Worm (Caenorhabditis elegans) whole organism, early embryonic: ENCODE results near the gene eif-3.K.

Experiments used
- B0310.2 ChIP-seq: sonication (generic microtip); optimal IDR thresholded peaks from 2 replicates; lab custom pipeline; 2016; ENCODE audit warnings: mild to moderate bottlenecking, missing genetic modification characterization, missing compliant biosample characterization
- F13C5.2 ChIP-seq: sonication (generic microtip); optimal IDR thresholded peaks from 2 replicates; lab custom pipeline; 2017; ENCODE audit warnings: mild to moderate bottlenecking, missing genetic modification characterization, inconsistent platforms, missing compliant biosample characterization
- aly-1 ChIP-seq: sonication (generic microtip); optimal IDR thresholded peaks from 2 replicates; lab custom pipeline; 2016; ENCODE audit warnings: missing genetic modification characterization, missing compliant biosample characterization
- ama-1 ChIP-seq: fragments of 150-350 bp; optimal IDR thresholded peaks from 2 replicates; lab custom pipeline; 2014
- ceh-13 ChIP-seq: fragments of 200-800 bp; sonication (Bioruptor generic); optimal IDR thresholded peaks from 2 replicates; lab custom pipeline; 2018; ENCODE audit warnings: mild to moderate bottlenecking, missing genetic modification characterization, missing compliant biosample characterization
- ceh-36 ChIP-seq: sonication (generic microtip); optimal IDR thresholded peaks from 2 replicates; lab custom pipeline; 2016; ENCODE audit warnings: missing genetic modification characterization, inconsistent platforms, missing compliant biosample characterization
- ets-7 ChIP-seq: sonication (generic microtip); optimal IDR thresholded peaks from 2 replicates; lab custom pipeline; 2016; ENCODE audit warnings: missing genotype, missing genetic modification characterization, missing compliant biosample characterization
- flt-1 ChIP-seq: fragments of 200-800 bp; sonication (Bioruptor generic); IDR thresholded peaks from 2 replicates; pipeline ENCODE4 v1.3.6; 2022; ENCODE audit warnings: missing genetic modification characterization, missing compliant biosample characterization
- hmbx-1 ChIP-seq: sonication (generic microtip); optimal IDR thresholded peaks from 2 replicates; lab custom pipeline; 2016; ENCODE audit warnings: mild to moderate bottlenecking, missing genetic modification characterization, missing compliant biosample characterization
- hmg-4 ChIP-seq: fragments of 200-800 bp; sonication (Bioruptor generic); optimal IDR thresholded peaks from 2 replicates; lab custom pipeline; 2018; ENCODE audit warnings: mild to moderate bottlenecking, missing genetic modification characterization, missing compliant biosample characterization
- hnd-1 ChIP-seq: sonication (generic microtip); optimal IDR thresholded peaks from 2 replicates; lab custom pipeline; 2016; ENCODE audit warnings: missing genetic modification characterization, missing compliant biosample characterization
- pes-1 ChIP-seq: fragments of 200-800 bp; sonication (Bioruptor generic); IDR thresholded peaks from 2 replicates; pipeline ENCODE4 v1.3.6; 2022; ENCODE audit warnings: missing genetic modification reagents, missing genetic modification characterization, missing compliant biosample characterization
- scrt-1 ChIP-seq: fragments of 200-800 bp; sonication (Bioruptor generic); IDR thresholded peaks from 2 replicates; pipeline ENCODE4 v1.3.6; 2022; ENCODE audit warnings: missing genetic modification characterization, missing compliant biosample characterization
- sea-1 ChIP-seq: fragments of 200-800 bp; sonication (Bioruptor generic); conservative IDR thresholded peaks from 2 replicates; pipeline ENCODE4 v1.3.6; 2022; ENCODE audit warnings: missing genetic modification characterization, missing compliant biosample characterization
- tbx-11 ChIP-seq: fragments of 200-800 bp; sonication (Bioruptor generic); IDR thresholded peaks from 2 replicates; pipeline ENCODE4 v1.3.6; 2022; ENCODE audit warnings: missing genetic modification characterization, missing compliant biosample characterization
- tbx-37 ChIP-seq: fragments of 200-800 bp; sonication (Bioruptor generic); conservative IDR thresholded peaks from 2 replicates; pipeline ENCODE4 v1.3.6; 2022; ENCODE audit warnings: missing genetic modification reagents, missing genetic modification characterization, missing compliant biosample characterization
- tra-4 ChIP-seq: sonication (generic microtip); optimal IDR thresholded peaks from 2 replicates; lab custom pipeline; 2017; ENCODE audit warnings: missing genetic modification characterization, missing compliant biosample characterization

The eif-3.K gene

DNA sequence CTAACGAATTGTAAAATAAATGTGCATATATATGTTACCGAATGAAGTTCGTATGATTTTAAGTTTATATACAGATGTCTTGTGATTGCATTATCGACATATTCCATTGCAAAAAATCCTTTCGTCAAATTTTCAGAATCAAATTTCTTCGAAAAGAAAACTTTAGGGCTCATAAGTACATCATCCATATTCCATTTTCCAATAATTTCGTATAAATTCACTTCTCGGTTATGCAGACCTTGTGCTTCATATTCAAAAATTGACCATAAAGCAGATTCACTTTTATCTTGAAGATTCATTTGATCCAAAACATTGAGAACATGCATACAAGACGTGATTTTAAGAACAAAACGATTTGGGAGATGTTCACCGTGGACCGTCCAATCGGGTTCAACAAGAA, 10.4 kb upstream of the eif-3.K start:
- TF ChIP-seq ets-7 (tag; lab: Kevin White, UChicago), result no peak
- TF ChIP-seq tbx-37 (GFP tag; lab: Robert Waterston, UW), result no peak
- TF ChIP-seq hnd-1 (tag; lab: Kevin White, UChicago), result no peak

DNA sequence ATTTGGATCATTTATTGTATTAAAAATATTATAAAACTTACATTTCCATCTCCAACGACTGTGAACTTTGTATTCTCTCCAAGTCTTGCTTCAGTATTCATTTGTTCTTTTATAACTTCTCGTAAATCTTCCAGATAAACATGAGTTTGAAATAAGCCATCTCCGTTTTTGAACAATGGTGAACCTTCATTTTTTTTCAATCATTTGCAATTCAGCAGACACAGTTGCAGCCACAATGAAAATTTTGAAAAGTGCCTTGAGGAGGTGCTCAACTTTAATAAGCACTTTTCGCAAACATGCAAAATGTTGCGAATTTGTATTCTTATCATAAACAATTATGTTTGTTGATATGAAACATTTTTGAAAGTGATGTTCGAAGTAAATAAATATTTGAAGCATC, 9.6 kb upstream of the eif-3.K start, which contains the start of gene T16G1.3:
Gene T16G1.3 (minus strand): TSS at position 101 of the 400 bp plus-strand sequence.
- TF ChIP-seq aly-1 (tag; lab: Kevin White, UChicago) (no peak), sea-1 (GFP tag; lab: Robert Waterston, UW) (no peak), F13C5.2 (tag; lab: Kevin White, UChicago) (no peak), hnd-1 (tag; lab: Kevin White, UChicago) (no peak), flt-1 (GFP tag; lab: Robert Waterston, UW) (no peak), ama-1 (lab: Kevin White, UChicago) (no peak), tbx-11 (GFP tag; lab: Robert Waterston, UW) (no peak), hmbx-1 (tag; lab: Kevin White, UChicago) (no peak), hmg-4 (GFP tag; lab: Kevin White, UChicago) (no peak), pes-1 (GFP tag; lab: Robert Waterston, UW) (no peak), B0310.2 (tag; lab: Kevin White, UChicago) (no peak), ceh-36 (tag; lab: Kevin White, UChicago) (no peak), scrt-1 (GFP tag; lab: Robert Waterston, UW) (no peak), tbx-37 (GFP tag; lab: Robert Waterston, UW) (no peak), ceh-13 (GFP tag; lab: Kevin White, UChicago) (no peak), ets-7 (tag; lab: Kevin White, UChicago) (no peak)

DNA sequence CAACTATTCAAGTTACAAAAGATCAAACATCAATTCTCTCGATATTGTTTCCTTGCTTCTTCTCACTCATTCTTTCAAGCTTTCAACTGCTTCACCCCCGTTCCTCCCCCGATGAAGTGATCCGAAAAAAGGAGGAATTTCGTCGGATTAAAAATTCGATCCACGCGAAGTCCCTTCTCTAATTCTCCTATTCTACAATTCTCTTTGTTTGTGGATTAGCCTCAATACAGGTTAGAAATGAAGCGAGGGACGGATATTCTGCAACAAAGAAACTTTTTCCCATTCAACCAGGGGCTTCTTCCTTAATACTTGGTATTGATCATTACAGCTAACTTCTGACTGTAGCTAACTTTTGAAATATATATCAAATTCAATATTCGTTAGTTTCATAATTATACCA, 9.0 kb upstream of the eif-3.K start, which contains the start of gene grl-2:
Gene grl-2 (plus strand): TSS at position 301 of the 400 bp plus-strand sequence.
- no peak for TF ChIP-seq ets-7 (tag; lab: Kevin White, UChicago)
- no peak for TF ChIP-seq scrt-1 (GFP tag; lab: Robert Waterston, UW)
- TF ChIP-seq F13C5.2 (tag; lab: Kevin White, UChicago), result no peak

DNA sequence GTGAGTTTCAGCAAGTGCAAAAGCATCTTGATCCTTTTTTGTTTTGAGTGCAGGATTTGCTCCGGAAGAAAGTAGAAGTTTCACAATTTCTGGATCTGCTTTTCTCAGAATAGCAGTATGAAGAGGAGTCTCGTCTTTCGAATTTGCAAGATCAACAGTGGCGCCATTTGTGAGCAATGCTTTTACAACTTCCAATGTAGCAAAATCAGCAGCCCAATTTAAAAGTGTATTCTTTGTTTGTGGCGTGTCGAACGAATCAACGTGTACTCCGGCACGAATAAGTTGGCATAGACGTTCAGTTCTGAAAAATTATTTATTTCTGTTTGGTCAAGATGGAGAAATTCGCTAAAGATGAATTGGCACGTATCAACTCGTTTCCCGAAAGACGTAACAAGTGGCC, 4.2 kb upstream of the eif-3.K start, which contains the start of gene T16G1.13:
Gene T16G1.13 (plus strand): TSS at position 301 of the 400 bp plus-strand sequence.
- TF ChIP-seq ceh-13 (GFP tag; lab: Kevin White, UChicago) (no peak), F13C5.2 (tag; lab: Kevin White, UChicago) (no peak), hmg-4 (GFP tag; lab: Kevin White, UChicago) (no peak), ets-7 (tag; lab: Kevin White, UChicago) (no peak), tbx-11 (GFP tag; lab: Robert Waterston, UW) (no peak), ceh-36 (tag; lab: Kevin White, UChicago) (no peak), tbx-37 (GFP tag; lab: Robert Waterston, UW) (no peak), pes-1 (GFP tag; lab: Robert Waterston, UW) (no peak), ama-1 (lab: Kevin White, UChicago) (no peak), scrt-1 (GFP tag; lab: Robert Waterston, UW) (no peak)

ce11 chrV:12950812-12951528, 2.8 kb upstream of the eif-3.K start, which contains the start of the genes T16G1.9 and T16G1.18:
TSS of gene T16G1.9 (minus strand) at chrV:12950862.
TSS of gene T16G1.18 (plus strand) at chrV:12951304.
- TF ChIP-seq F13C5.2 (tag; lab: Kevin White, UChicago) (peak; percentile 56), hmg-4 (GFP tag; lab: Kevin White, UChicago) (no peak)

DNA sequence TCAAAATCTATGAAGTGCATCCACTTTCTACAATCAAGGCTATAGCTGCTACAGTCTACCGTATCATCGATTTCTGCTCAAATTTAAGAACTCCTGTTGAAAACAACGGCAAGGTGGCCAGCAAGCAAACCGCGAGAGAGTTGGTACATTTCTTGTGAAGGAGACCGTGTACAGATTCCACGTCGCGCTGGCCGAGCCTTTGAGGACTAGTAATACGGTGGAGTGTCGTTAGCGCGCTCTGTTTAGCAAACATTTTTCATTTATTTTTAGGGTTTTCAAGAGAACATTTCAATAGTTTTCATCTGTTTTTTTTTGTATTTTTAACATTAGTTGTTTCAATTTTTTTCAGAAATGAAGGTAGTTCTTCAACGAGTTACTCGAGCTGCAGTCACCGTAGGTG, 1.5 kb upstream of the eif-3.K start, which contains the start of gene pqn-68:
Gene pqn-68 (plus strand): TSS at position 350 of the 400 bp plus-strand sequence.
- TF ChIP-seq ets-7 (tag; lab: Kevin White, UChicago), result no peak
- TF ChIP-seq B0310.2 (tag; lab: Kevin White, UChicago), result no peak
- no peak for TF ChIP-seq hmbx-1 (tag; lab: Kevin White, UChicago)
- no peak for TF ChIP-seq hnd-1 (tag; lab: Kevin White, UChicago)
- no peak for TF ChIP-seq flt-1 (GFP tag; lab: Robert Waterston, UW)
- no peak for TF ChIP-seq scrt-1 (GFP tag; lab: Robert Waterston, UW)

DNA sequence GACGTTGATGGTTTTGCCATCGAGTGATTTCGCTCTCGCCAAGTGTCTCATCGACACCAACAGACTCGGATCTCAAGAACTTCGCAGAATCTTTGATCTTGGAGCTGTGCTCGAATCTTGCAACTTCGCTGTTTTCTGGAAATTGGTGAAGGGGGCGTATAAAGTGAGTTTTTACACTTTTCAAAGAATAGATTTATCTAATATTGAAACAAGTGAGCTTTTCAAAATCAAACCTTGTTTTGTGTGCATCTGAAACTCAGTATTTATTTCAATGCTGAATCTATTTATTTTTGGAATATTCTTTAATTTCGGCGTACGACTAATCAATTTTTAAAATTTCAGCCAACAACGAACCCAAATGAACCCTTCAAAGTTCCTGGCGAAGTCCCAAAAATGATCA, 459 bp downstream of the eif-3.K start:
- no peak for TF ChIP-seq ceh-36 (tag; lab: Kevin White, UChicago)
- TF ChIP-seq ceh-13 (GFP tag; lab: Kevin White, UChicago), result no peak
- no peak for TF ChIP-seq scrt-1 (GFP tag; lab: Robert Waterston, UW)
- no peak for TF ChIP-seq hnd-1 (tag; lab: Kevin White, UChicago)
- no peak for TF ChIP-seq tra-4 (tag; lab: Kevin White, UChicago)
- TF ChIP-seq tbx-37 (GFP tag; lab: Robert Waterston, UW), result no peak

DNA sequence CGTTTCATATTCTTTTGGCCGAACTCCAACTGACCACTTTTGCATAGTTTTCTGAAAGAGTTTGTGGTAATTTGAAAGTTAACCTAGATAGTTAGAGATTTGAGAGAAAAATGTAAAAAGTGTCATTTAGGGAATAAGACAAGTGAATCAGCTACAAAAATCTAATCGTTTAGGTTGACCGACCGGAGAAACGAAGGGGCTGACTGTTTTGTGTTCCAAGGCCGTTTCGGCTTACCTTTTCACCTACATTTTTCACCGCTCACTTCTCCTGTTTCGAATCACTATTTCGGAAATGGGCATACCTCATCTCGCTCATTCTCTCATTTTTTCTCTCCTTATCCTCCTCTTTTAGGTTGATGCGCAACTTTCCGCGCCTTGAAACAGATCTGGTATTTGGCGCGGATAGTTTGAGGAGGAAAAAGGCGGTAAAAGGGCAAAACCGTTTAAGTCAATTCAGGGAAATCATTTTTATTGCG, 7.3 kb downstream of the eif-3.K start, which contains the start of gene mpst-7:
Gene mpst-7 (minus strand): TSS at position 51 of the 476 bp plus-strand sequence.
- TF ChIP-seq ceh-36 (tag; lab: Kevin White, UChicago) (no peak), ets-7 (tag; lab: Kevin White, UChicago) (no peak), ceh-13 (GFP tag; lab: Kevin White, UChicago) (no peak), B0310.2 (tag; lab: Kevin White, UChicago) (no peak), hmg-4 (GFP tag; lab: Kevin White, UChicago) (no peak), flt-1 (GFP tag; lab: Robert Waterston, UW) (no peak), tbx-11 (GFP tag; lab: Robert Waterston, UW) (no peak), pes-1 (GFP tag; lab: Robert Waterston, UW) (no peak)
